Worm (Caenorhabditis elegans): ENCODE results near the gene F35G12.7.

The F35G12.7 gene

ce11 chrIII:4581495-4581894 lies 5.6 kb downstream of the F35G12.7 start, which contains the start of gene F35G12.12:
Gene F35G12.12 (plus strand): TSS chrIII:4581795.
- TF ChIP-seq mep-1 (tag; optimal IDR thresholded peaks at IDR 0.05) (no peak), ceh-43 (GFP tag; optimal IDR thresholded peaks at IDR 0.05) (no peak), ces-1 (GFP tag; optimal IDR thresholded peaks at IDR 0.05) (no peak), elt-3 (tag; optimal IDR thresholded peaks at IDR 0.05) (no peak), mls-2 (tag; optimal IDR thresholded peaks at IDR 0.05) (no peak), cnd-1 (tag; optimal IDR thresholded peaks at IDR 0.05) (no peak), drap-1 (GFP tag; optimal IDR thresholded peaks at IDR 0.05) (no peak), M03D4.4 (tag; optimal IDR thresholded peaks at IDR 0.05) (no peak), unc-62 (GFP tag; optimal IDR thresholded peaks at IDR 0.05) (no peak), sptf-1 (tag; optimal IDR thresholded peaks at IDR 0.05) (no peak), sem-2 (GFP tag; optimal IDR thresholded peaks at IDR 0.05) (no peak), elt-1 (tag; optimal IDR thresholded peaks at IDR 0.05; ENCODE audit: borderline replicate concordance, insufficient read depth) (no peak), lin-13 (tag; optimal IDR thresholded peaks at IDR 0.05) (no peak)

- TF ChIP-seq ces-1 (GFP tag; optimal IDR thresholded peaks at IDR 0.05) (peak; percentile 32), lsy-2 (tag; optimal IDR thresholded peaks at IDR 0.05) (peak; percentile 74), mep-1 (tag; optimal IDR thresholded peaks at IDR 0.05) (peak; percentile 39), lin-13 (tag; optimal IDR thresholded peaks at IDR 0.05) (peak; percentile 33), unc-120 (tag; optimal IDR thresholded peaks at IDR 0.05; ENCODE audit: poor library complexity, severe bottlenecking) (peak; percentile 34), M03D4.4 (tag; optimal IDR thresholded peaks at IDR 0.05) (no peak)
Measured at ce11 chrIII:4578385-4578903, 8.7 kb downstream of the F35G12.7 start, which contains the start of the genes sel-5 and wdr-48. Gene sel-5 (minus strand): TSS chrIII:4578437. Gene wdr-48 (plus strand): TSS chrIII:4578853.

ce11 chrIII:4568455-4568854 lies 18.7 kb downstream of the F35G12.7 start, which contains the start of gene idhg-1:
Gene idhg-1 (plus strand): TSS chrIII:4568797.
- peak; percentile 70 for TF ChIP-seq pha-4 (tag; optimal IDR thresholded peaks at IDR 0.05)
- peak; percentile 90 for TF ChIP-seq sem-2 (GFP tag; optimal IDR thresholded peaks at IDR 0.05)
- no peak for TF ChIP-seq nhr-2 (tag; optimal IDR thresholded peaks at IDR 0.05)
- TF ChIP-seq ztf-11 (tag; optimal IDR thresholded peaks at IDR 0.05) = peak; percentile 97
- peak; percentile 79 for TF ChIP-seq lsy-2 (tag; optimal IDR thresholded peaks at IDR 0.05)
- peak; percentile 96 for TF ChIP-seq drap-1 (GFP tag; optimal IDR thresholded peaks at IDR 0.05)
- TF ChIP-seq blmp-1 (tag; optimal IDR thresholded peaks at IDR 0.05) = peak; percentile 92
- TF ChIP-seq nhr-76 (tag; optimal IDR thresholded peaks at IDR 0.05) = peak; percentile 96
- peak; percentile 83 for TF ChIP-seq unc-39 (tag; optimal IDR thresholded peaks at IDR 0.05)
- peak; percentile 64 for TF ChIP-seq unc-62 (GFP tag; optimal IDR thresholded peaks at IDR 0.05)
- peak; percentile 93 for TF ChIP-seq mep-1 (tag; optimal IDR thresholded peaks at IDR 0.05)
- TF ChIP-seq ceh-39 (tag; optimal IDR thresholded peaks at IDR 0.05) = peak; percentile 31
- peak; percentile 24 for TF ChIP-seq zip-8 (tag; optimal IDR thresholded peaks at IDR 0.05)
- TF ChIP-seq lin-13 (tag; optimal IDR thresholded peaks at IDR 0.05) = peak; percentile 70
- peak; percentile 95 for TF ChIP-seq elt-1 (tag; optimal IDR thresholded peaks at IDR 0.05; ENCODE audit: borderline replicate concordance, insufficient read depth)
- TF ChIP-seq nhr-28 (tag; optimal IDR thresholded peaks at IDR 0.05) = peak; percentile 61
- peak; percentile 91 for TF ChIP-seq ceh-83 (GFP tag; optimal IDR thresholded peaks at IDR 0.05)
- TF ChIP-seq mls-2 (tag; optimal IDR thresholded peaks at IDR 0.05) = peak; percentile 99
- peak; percentile 56 for TF ChIP-seq ces-1 (GFP tag; optimal IDR thresholded peaks at IDR 0.05)
- TF ChIP-seq sptf-1 (tag; optimal IDR thresholded peaks at IDR 0.05) = peak; percentile 98
- peak; percentile 90 for TF ChIP-seq ham-2 (GFP tag; optimal IDR thresholded peaks at IDR 0.05)
- TF ChIP-seq M03D4.4 (tag; optimal IDR thresholded peaks at IDR 0.05) = peak; percentile 97
- peak; percentile 35 for TF ChIP-seq nhr-237 (tag; optimal IDR thresholded peaks at IDR 0.05)
- TF ChIP-seq unc-120 (tag; optimal IDR thresholded peaks at IDR 0.05; ENCODE audit: poor library complexity, severe bottlenecking) = peak; percentile 98
- peak; percentile 94 for TF ChIP-seq hlh-1 (tag; optimal IDR thresholded peaks at IDR 0.05)
- no peak for TF ChIP-seq snpc-4 (tag; optimal IDR thresholded peaks at IDR 0.05)
- TF ChIP-seq ceh-43 (GFP tag; optimal IDR thresholded peaks at IDR 0.05) = peak; percentile 95
- TF ChIP-seq bed-3 (GFP tag; optimal IDR thresholded peaks at IDR 0.05) = peak; percentile 87
- TF ChIP-seq cnd-1 (tag; optimal IDR thresholded peaks at IDR 0.05) = peak; percentile 95
- peak; percentile 90 for TF ChIP-seq flh-1 (GFP tag; optimal IDR thresholded peaks at IDR 0.05)
- peak; percentile 82 for TF ChIP-seq nhr-12 (tag; optimal IDR thresholded peaks at IDR 0.05)
- peak; percentile 91 for TF ChIP-seq mab-5 (tag; optimal IDR thresholded peaks at IDR 0.05)
- peak; percentile 66 for TF ChIP-seq elt-3 (tag; optimal IDR thresholded peaks at IDR 0.05)
- TF ChIP-seq lin-32 (GFP tag; optimal IDR thresholded peaks at IDR 0.05) = peak; percentile 85
- peak; percentile 93 for TF ChIP-seq tbx-8 (GFP tag; optimal IDR thresholded peaks at IDR 0.05)
